Worm (Caenorhabditis elegans) whole organism, mixed stage, embryonic: Measurements from ENCODE around the gene ZK822.10.

ENCODE experiments used
- bed-3 ChIP-seq: fragments of 200-800 bp; sonication (Bioruptor generic); optimal IDR thresholded peaks from 3 replicates; lab custom pipeline; 2018; ENCODE audit warnings: mild to moderate bottlenecking, missing genetic modification characterization, moderate library complexity, missing compliant biosample characterization
- ceh-39 ChIP-seq: fragments of 150-350 bp; optimal IDR thresholded peaks from 2 replicates; lab custom pipeline; 2014; ENCODE audit warnings: missing biosample characterization, missing genetic modification characterization
- ceh-83 ChIP-seq: fragments of 200-800 bp; sonication (Bioruptor generic); optimal IDR thresholded peaks from 2 replicates; lab custom pipeline; 2018; ENCODE audit warnings: mild to moderate bottlenecking, missing genetic modification characterization, missing compliant biosample characterization
- ces-1 ChIP-seq: fragments of 150-350 bp; optimal IDR thresholded peaks from 2 replicates; lab custom pipeline; 2014; ENCODE audit warnings: missing biosample characterization, missing genetic modification reagents, missing genetic modification characterization
- cnd-1 ChIP-seq: fragments of 200-800 bp; sonication (Bioruptor generic); optimal IDR thresholded peaks from 2 replicates; lab custom pipeline; 2018; ENCODE audit warnings: mild to moderate bottlenecking, missing genetic modification characterization, missing compliant biosample characterization
- drap-1 ChIP-seq: fragments of 200-800 bp; sonication (Bioruptor generic); optimal IDR thresholded peaks from 3 replicates; lab custom pipeline; 2018; ENCODE audit warnings: mild to moderate bottlenecking, missing genetic modification characterization, missing compliant biosample characterization
- elt-1 ChIP-seq: sonication (generic microtip); optimal IDR thresholded peaks from 2 replicates; lab custom pipeline; 2017; ENCODE audit warnings: missing genetic modification characterization, mild to moderate bottlenecking, missing compliant biosample characterization, antibody characterized with exemption, moderate library complexity, borderline replicate concordance; ENCODE audit not compliant: insufficient read depth
- elt-3 ChIP-seq: fragments of 150-350 bp; optimal IDR thresholded peaks from 2 replicates; lab custom pipeline; 2014; ENCODE audit warnings: missing biosample characterization, missing genetic modification characterization
- flh-1 ChIP-seq: fragments of 200-800 bp; sonication (Bioruptor generic); optimal IDR thresholded peaks from 2 replicates; lab custom pipeline; 2018; ENCODE audit warnings: mild to moderate bottlenecking, missing genetic modification characterization, moderate library complexity, missing compliant biosample characterization
- ham-2 ChIP-seq: fragments of 200-800 bp; sonication (Bioruptor generic); optimal IDR thresholded peaks from 2 replicates; lab custom pipeline; 2018; ENCODE audit warnings: mild to moderate bottlenecking, missing genetic modification characterization, missing compliant biosample characterization
- hlh-1 ChIP-seq: fragments of 150-350 bp; optimal IDR thresholded peaks from 2 replicates; lab custom pipeline; 2014; ENCODE audit warnings: missing biosample characterization, missing genetic modification reagents, missing genetic modification characterization
- lin-13 ChIP-seq: fragments of 150-350 bp; optimal IDR thresholded peaks from 2 replicates; lab custom pipeline; 2014; ENCODE audit warnings: missing biosample characterization, missing genetic modification characterization
- lin-32 ChIP-seq: fragments of 200-800 bp; sonication (Bioruptor generic); optimal IDR thresholded peaks from 2 replicates; lab custom pipeline; 2018; ENCODE audit warnings: mild to moderate bottlenecking, missing genetic modification characterization, missing compliant biosample characterization
- lsy-2 ChIP-seq: fragments of 150-350 bp; optimal IDR thresholded peaks from 2 replicates; lab custom pipeline; 2014; ENCODE audit warnings: missing biosample characterization, missing genetic modification characterization
- mab-5 ChIP-seq: fragments of 150-350 bp; optimal IDR thresholded peaks from 2 replicates; lab custom pipeline; 2014; ENCODE audit warnings: missing biosample characterization, missing genetic modification characterization
- mep-1 ChIP-seq: fragments of 150-350 bp; optimal IDR thresholded peaks from 2 replicates; lab custom pipeline; 2017; ENCODE audit warnings: missing biosample characterization, missing genetic modification reagents, missing genetic modification characterization, inconsistent platforms
- nhr-12 ChIP-seq: fragments of 150-350 bp; optimal IDR thresholded peaks from 2 replicates; lab custom pipeline; 2014; ENCODE audit warnings: missing biosample characterization, missing genetic modification characterization
- nhr-2 ChIP-seq: fragments of 150-350 bp; optimal IDR thresholded peaks from 2 replicates; lab custom pipeline; 2014; ENCODE audit warnings: missing biosample characterization, missing genetic modification characterization
- nhr-237 ChIP-seq: fragments of 150-350 bp; optimal IDR thresholded peaks from 2 replicates; lab custom pipeline; 2014; ENCODE audit warnings: missing biosample characterization, missing genetic modification characterization
- nhr-28 ChIP-seq: fragments of 150-350 bp; optimal IDR thresholded peaks from 2 replicates; lab custom pipeline; 2014; ENCODE audit warnings: missing biosample characterization, missing genetic modification characterization
- nhr-76 ChIP-seq: sonication (generic microtip); optimal IDR thresholded peaks from 2 replicates; lab custom pipeline; 2017; ENCODE audit warnings: missing biosample characterization, missing genetic modification characterization
- pha-4 ChIP-seq: fragments of 150-350 bp; optimal IDR thresholded peaks from 2 replicates; lab custom pipeline; 2018; ENCODE audit warnings: missing biosample characterization, missing genetic modification reagents, missing genetic modification characterization
- sem-2 ChIP-seq: fragments of 200-800 bp; sonication (Bioruptor generic); optimal IDR thresholded peaks from 2 replicates; lab custom pipeline; 2018; ENCODE audit warnings: mild to moderate bottlenecking, missing genetic modification characterization, missing compliant biosample characterization
- snpc-4 ChIP-seq: fragments of 150-350 bp; optimal IDR thresholded peaks from 2 replicates; lab custom pipeline; 2014; ENCODE audit warnings: missing biosample characterization, missing genetic modification characterization
- sptf-1 ChIP-seq: sonication (generic microtip); optimal IDR thresholded peaks from 2 replicates; lab custom pipeline; 2017; ENCODE audit warnings: mild to moderate bottlenecking, missing genetic modification characterization, moderate library complexity, missing compliant biosample characterization
- tbx-8 ChIP-seq: fragments of 200-800 bp; sonication (Bioruptor generic); optimal IDR thresholded peaks from 2 replicates; lab custom pipeline; 2018; ENCODE audit warnings: mild to moderate bottlenecking, missing genetic modification characterization, moderate library complexity, missing compliant biosample characterization
- unc-120 ChIP-seq: sonication (generic microtip); optimal IDR thresholded peaks from 2 replicates; lab custom pipeline; 2017; ENCODE audit warnings: missing genetic modification characterization, missing compliant biosample characterization; ENCODE audit not compliant: poor library complexity, severe bottlenecking
- unc-39 ChIP-seq: fragments of 150-350 bp; optimal IDR thresholded peaks from 2 replicates; lab custom pipeline; 2014; ENCODE audit warnings: missing biosample characterization, missing genetic modification characterization
- unc-62 ChIP-seq: fragments of 150-350 bp; optimal IDR thresholded peaks from 2 replicates; lab custom pipeline; 2014; ENCODE audit warnings: missing biosample characterization, missing genetic modification reagents, missing genetic modification characterization
- zip-8 ChIP-seq: fragments of 150-350 bp; optimal IDR thresholded peaks from 2 replicates; lab custom pipeline; 2014; ENCODE audit warnings: missing biosample characterization, missing genetic modification characterization

Gene ZK822.10

DNA sequence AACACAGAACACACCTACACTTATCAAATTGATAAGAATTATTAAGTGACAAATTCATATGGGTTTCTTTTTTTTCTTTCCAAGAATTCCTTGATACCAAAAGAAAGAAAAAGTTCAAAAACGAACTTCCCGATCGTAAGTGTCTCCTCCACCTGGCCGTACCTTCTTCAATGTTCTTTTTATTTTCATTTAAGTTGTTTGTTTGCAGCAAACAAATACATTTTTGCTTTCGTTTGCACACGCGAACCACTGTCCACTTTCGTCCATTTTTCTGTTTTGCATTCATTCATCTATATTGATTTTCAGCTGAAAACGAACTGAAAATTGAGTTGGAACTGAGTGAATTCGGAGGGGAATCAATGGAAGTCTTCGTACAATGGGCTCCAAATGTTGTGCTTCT, 5.2 kb upstream of the ZK822.10 start, which contains the start of gene VZK822L.2:
Gene VZK822L.2 (plus strand): TSS at position 301 of the 400 bp plus-strand sequence.
- no peak for TF ChIP-seq sem-2 (GFP tag; lab: Kevin White, UChicago)
- TF ChIP-seq cnd-1 (tag; lab: Kevin White, UChicago) = no peak

DNA sequence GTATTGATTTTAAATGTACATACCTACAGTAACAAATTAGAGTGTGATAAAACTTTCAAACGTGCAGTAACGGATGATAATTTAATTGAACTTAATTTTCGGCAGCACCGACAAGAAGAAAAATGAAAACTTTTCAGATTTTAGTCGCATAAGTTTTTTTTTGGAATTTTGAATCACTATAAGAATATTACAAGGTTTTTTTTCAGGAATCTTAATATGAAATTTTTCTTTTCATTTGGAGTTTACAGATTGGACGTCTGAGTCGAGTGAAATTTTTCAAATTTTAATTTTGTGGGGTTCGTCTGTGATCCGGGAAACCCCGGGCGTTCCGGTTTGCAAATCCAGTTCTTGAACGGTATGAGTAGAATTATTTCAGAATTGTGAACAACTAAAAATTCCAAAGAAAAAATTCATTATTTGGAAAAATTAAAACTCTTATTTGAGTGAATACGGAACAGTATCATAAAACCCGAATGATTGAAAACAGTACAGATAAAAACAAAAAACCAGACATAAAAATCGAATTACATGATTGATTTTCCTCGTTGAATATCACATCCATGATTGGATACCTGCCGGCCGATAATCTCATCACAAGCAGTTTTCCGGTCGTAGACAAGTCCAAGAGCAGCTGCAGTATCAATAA, 3.5 kb upstream of the ZK822.10 start:
- TF ChIP-seq nhr-12 (no peak), unc-62 (no peak), elt-3 (tag; lab: Kevin White, UChicago) (no peak), zip-8 (no peak), unc-120 (tag; lab: Kevin White, UChicago) (no peak), bed-3 (no peak), drap-1 (no peak), lin-32 (GFP tag; lab: Kevin White, UChicago) (no peak), hlh-1 (tag; lab: Kevin White, UChicago) (no peak), lsy-2 (tag; lab: Kevin White, UChicago) (no peak), nhr-28 (no peak), nhr-2 (no peak), sptf-1 (no peak), ham-2 (GFP tag; lab: Kevin White, UChicago) (no peak), pha-4 (no peak), nhr-237 (tag; lab: Kevin White, UChicago) (no peak)

DNA sequence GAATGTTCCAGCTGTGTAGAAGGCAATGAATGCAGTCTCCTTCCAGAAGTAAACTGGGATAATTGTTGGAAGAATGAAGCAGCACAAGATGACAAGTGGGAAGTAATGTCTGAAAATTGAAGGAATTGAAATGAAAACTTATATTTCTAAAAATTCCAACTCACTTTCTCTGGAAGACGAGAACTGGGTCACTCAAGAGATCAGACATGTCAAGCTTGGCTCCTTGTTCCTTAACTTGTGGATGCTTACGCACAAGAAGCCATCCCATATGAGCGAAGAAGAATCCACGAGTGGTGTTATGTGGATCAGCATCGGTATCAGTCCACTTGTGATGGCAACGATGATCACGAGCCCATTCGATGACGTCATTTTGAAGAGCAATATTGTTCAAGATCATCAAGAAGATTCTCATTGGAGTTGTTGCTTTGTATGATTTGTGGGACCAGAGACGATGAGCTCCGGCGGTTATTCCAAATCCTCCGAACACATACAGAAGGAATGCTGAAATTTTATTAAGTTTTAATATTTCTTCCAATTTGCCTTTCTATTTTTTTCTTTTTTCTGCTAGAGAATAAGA, 2.6 kb upstream of the ZK822.10 start:
- TF ChIP-seq sptf-1 (no peak), bed-3 (no peak), nhr-12 (no peak), snpc-4 (tag; lab: Kevin White, UChicago) (no peak)

DNA sequence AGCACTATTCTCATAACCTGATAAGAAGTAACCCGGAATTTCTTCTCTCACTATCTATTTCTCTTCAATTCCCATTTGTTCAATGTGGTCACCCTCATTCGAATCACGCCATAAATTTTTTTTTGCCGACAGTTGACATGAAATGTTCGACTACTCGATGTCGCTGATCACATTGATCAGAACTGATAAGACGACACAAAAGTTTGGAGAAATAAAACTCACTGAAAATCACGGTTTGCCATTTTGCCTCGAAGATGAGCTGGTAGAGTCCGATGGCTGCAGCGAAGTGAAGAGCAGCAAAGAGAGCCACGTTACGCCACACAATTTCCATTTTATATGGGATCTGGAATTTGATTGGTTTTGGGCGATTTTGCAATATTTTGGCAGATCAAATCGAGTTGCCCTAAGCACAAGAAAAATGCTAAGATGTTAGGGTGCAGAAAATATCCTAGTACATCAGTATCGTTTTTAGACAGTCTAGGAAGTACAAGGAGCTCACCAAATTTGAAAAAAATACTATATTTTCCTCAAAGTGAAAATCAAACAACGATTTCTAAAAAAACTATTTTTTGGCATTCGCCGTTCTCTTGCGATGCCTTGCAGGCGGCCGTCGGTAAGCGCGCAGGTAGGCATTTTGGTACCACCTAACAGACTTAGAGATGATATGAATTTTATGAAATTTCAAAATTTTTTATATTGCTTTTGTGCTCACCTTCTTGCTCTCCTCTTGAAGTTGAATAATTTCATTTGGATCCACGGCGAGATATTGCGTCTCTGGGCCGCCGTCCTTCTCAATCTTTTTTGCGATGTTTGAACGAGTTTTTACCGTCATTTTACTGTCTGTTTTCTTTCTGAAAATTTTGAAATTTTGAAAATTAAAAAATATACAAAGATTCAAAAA, 1.9 kb upstream of the ZK822.10 start, which contains the start of gene fat-6:
Gene fat-6 (minus strand): TSS at position 851 of the 901 bp plus-strand sequence.
- no peak for TF ChIP-seq mab-5
- no peak for TF ChIP-seq nhr-237 (tag; lab: Kevin White, UChicago)
- TF ChIP-seq unc-120 (tag; lab: Kevin White, UChicago) = no peak
- TF ChIP-seq mep-1 (tag; lab: Kevin White, UChicago) = no peak
- no peak for TF ChIP-seq ces-1 (GFP tag; lab: Kevin White, UChicago)
- TF ChIP-seq nhr-28 = no peak
- TF ChIP-seq sptf-1 = no peak
- TF ChIP-seq elt-1 (tag; lab: Kevin White, UChicago) = no peak
- no peak for TF ChIP-seq flh-1
- no peak for TF ChIP-seq tbx-8 (GFP tag; lab: Kevin White, UChicago)
- no peak for TF ChIP-seq cnd-1 (tag; lab: Kevin White, UChicago)
- TF ChIP-seq unc-62 = no peak
- TF ChIP-seq drap-1 = no peak
- TF ChIP-seq snpc-4 (tag; lab: Kevin White, UChicago) = no peak
- no peak for TF ChIP-seq ceh-39 (tag; lab: Kevin White, UChicago)
- no peak for TF ChIP-seq lin-32 (GFP tag; lab: Kevin White, UChicago)
- TF ChIP-seq, all 35 proteins: peak for 0

DNA sequence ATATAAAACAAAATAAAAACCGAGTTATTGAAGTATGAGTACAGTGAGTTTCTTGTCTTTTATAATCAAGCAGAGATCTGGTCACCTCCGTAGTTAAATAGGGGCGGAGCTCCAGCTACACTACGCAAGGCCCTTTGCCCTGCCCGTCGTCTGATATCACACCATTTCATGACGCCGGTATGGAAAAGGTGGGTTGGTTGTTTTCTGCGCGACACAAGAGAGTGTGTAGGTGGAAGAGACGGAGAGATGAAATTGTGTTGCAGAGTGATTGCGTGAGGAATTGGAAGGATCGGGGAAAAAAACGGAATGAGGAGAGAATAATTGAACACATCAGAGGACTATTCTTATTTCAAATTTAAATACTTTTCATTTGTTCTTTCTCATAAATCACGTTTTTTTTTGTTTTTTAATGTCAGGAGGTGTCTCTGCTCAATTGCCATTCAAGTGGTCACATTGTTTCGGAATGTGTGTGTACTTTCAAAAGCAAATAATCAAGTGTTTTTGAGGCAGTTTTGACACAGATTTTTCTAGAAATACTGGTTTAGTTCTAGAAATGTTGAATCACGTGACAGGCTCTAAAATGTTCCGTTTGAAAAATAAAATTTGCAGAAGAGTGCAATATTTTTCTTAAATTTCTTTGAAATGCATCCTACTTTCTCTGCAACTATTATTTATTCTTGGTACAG, 1.0 kb upstream of the ZK822.10 start, which contains the start of gene ZK822.9:
Gene ZK822.9 (plus strand): TSS at position 180 of the 686 bp plus-strand sequence.
- no peak for TF ChIP-seq lin-13 (tag; lab: Kevin White, UChicago)
- TF ChIP-seq unc-62 = no peak
- no peak for TF ChIP-seq unc-120 (tag; lab: Kevin White, UChicago)
- TF ChIP-seq unc-39 (tag; lab: Kevin White, UChicago) = no peak
- no peak for TF ChIP-seq nhr-237 (tag; lab: Kevin White, UChicago)
- TF ChIP-seq nhr-76 (tag; lab: Kevin White, UChicago) = no peak
- TF ChIP-seq elt-3 (tag; lab: Kevin White, UChicago) = no peak
- no peak for TF ChIP-seq ceh-39 (tag; lab: Kevin White, UChicago)
- no peak for TF ChIP-seq ham-2 (GFP tag; lab: Kevin White, UChicago)
- TF ChIP-seq nhr-2 = no peak
- no peak for TF ChIP-seq snpc-4 (tag; lab: Kevin White, UChicago)
- no peak for TF ChIP-seq ces-1 (GFP tag; lab: Kevin White, UChicago)
- TF ChIP-seq ceh-83 (GFP tag; lab: Kevin White, UChicago) = no peak
- TF ChIP-seq pha-4 = no peak
- TF ChIP-seq lin-32 (GFP tag; lab: Kevin White, UChicago) = no peak
- no peak for TF ChIP-seq zip-8
- TF ChIP-seq nhr-12 = no peak
- TF ChIP-seq nhr-28 = no peak
